Fruit fly (Drosophila melanogaster): ENCODE results near the gene Pex12.

Gene Pex12

dm6 chr2L:849787-850512, 34.2 kb downstream of the Pex12 start (continued):
- TF ChIP-seq CG34376 (GFP tag; optimal IDR thresholded peaks at IDR 0.05): no peak
- 0 out of 2 replicates have a peak, but pooled peaks have one; percentile 5 for TF ChIP-seq aop (GFP tag; IDR thresholded peaks at IDR 0.05)
- no peak for TF ChIP-seq pros (GFP tag; optimal IDR thresholded peaks at IDR 0.05)
- TF ChIP-seq odd (GFP tag; optimal IDR thresholded peaks at IDR 0.05): no peak
- no peak for TF ChIP-seq CG11723 (GFP tag; optimal IDR thresholded peaks at IDR 0.05)
- TF ChIP-seq sd (tag; optimal IDR thresholded peaks at IDR 0.05): no peak
- TF ChIP-seq Fer1 (GFP tag; optimal IDR thresholded peaks at IDR 0.05): no peak
- no peak for TF ChIP-seq ken (GFP tag; IDR thresholded peaks at IDR 0.05)
- peak in 1 of 2 experiments; percentile 55 for TF ChIP-seq tll (GFP tag; optimal IDR thresholded peaks at IDR 0.05)
- no peak for TF ChIP-seq zf30C (GFP tag; optimal IDR thresholded peaks at IDR 0.05)
- TF ChIP-seq sna (GFP tag; IDR thresholded peaks at IDR 0.05; ENCODE audit: partially characterized antibody): no peak
- TF ChIP-seq CG13296 (GFP tag; optimal IDR thresholded peaks at IDR 0.05): no peak
- TF ChIP-seq ftz-f1 (GFP tag; optimal IDR thresholded peaks at IDR 0.05): no peak
- no peak for TF ChIP-seq CG32772 (GFP tag; IDR thresholded peaks at IDR 0.05)
- no peak for TF ChIP-seq grau (tag; optimal IDR thresholded peaks at IDR 0.05)
- no peak for TF ChIP-seq otp (GFP tag; IDR thresholded peaks at IDR 0.05)
- TF ChIP-seq CG15514 (GFP tag; optimal IDR thresholded peaks at IDR 0.05): no peak
- TF ChIP-seq CG17568 (GFP tag; optimal IDR thresholded peaks at IDR 0.05): no peak
- no peak for TF ChIP-seq kay (GFP tag; optimal IDR thresholded peaks at IDR 0.05)
- TF ChIP-seq CG18619 (GFP tag; optimal IDR thresholded peaks at IDR 0.05): no peak
- TF ChIP-seq Ets65A (GFP tag): no peak
- peak; percentile 24; the same call in 1 of the 3 replicates for TF ChIP-seq zfh1 (GFP tag; IDR thresholded peaks at IDR 0.05)
- no peak for TF ChIP-seq Taf1 (GFP tag; IDR thresholded peaks at IDR 0.05)
- TF ChIP-seq Ravus (GFP tag; IDR thresholded peaks at IDR 0.05): no peak
- no peak for TF ChIP-seq ro (GFP tag; IDR thresholded peaks at IDR 0.05)
- TF ChIP-seq D (optimal IDR thresholded peaks at IDR 0.05): peak; percentile 57
- no peak for TF ChIP-seq D (GFP tag; optimal IDR thresholded peaks at IDR 0.05)
- TF ChIP-seq sima (GFP tag; optimal IDR thresholded peaks at IDR 0.05): no peak
- TF ChIP-seq crc (GFP tag; optimal IDR thresholded peaks at IDR 0.05): no peak
- TF ChIP-seq Hand (GFP tag; optimal IDR thresholded peaks at IDR 0.05): no peak
- peak; percentile 6 for TF ChIP-seq chn (GFP tag; optimal IDR thresholded peaks at IDR 0.05)
- TF ChIP-seq ttk (GFP tag; IDR thresholded peaks at IDR 0.05): no peak
- TF ChIP-seq onecut (GFP tag; IDR thresholded peaks at IDR 0.05): no peak
- TF ChIP-seq bab2 (GFP tag; optimal IDR thresholded peaks at IDR 0.05): no peak
- TF ChIP-seq Mes4 (GFP tag; optimal IDR thresholded peaks at IDR 0.05): no peak
- TF ChIP-seq Hmr (GFP tag; optimal IDR thresholded peaks at IDR 0.05): no peak
- TF ChIP-seq CG17186 (GFP tag; optimal IDR thresholded peaks at IDR 0.05): no peak
- no peak for TF ChIP-seq Hey (tag; optimal IDR thresholded peaks at IDR 0.05)
- TF ChIP-seq NC2β (GFP tag; optimal IDR thresholded peaks at IDR 0.05): no peak
- TF ChIP-seq ewg (GFP tag; optimal IDR thresholded peaks at IDR 0.05): no peak
- no peak for TF ChIP-seq CG18599 (GFP tag; optimal IDR thresholded peaks at IDR 0.05)
- no peak for TF ChIP-seq CG17385 (GFP tag; optimal IDR thresholded peaks at IDR 0.05)
- TF ChIP-seq CG14710 (tag; optimal IDR thresholded peaks at IDR 0.05): no peak
- no peak for TF ChIP-seq Myb (GFP tag; optimal IDR thresholded peaks at IDR 0.05)
- 0 out of 2 replicates have a peak, but pooled peaks have one; percentile 22 for TF ChIP-seq bbx (GFP tag; IDR thresholded peaks at IDR 0.05; ENCODE audit: partially characterized antibody)
- TF ChIP-seq chif (GFP tag; optimal IDR thresholded peaks at IDR 0.05): no peak
- TF ChIP-seq PHDP (tag; optimal IDR thresholded peaks at IDR 0.05): no peak
- TF ChIP-seq Aef1 (GFP tag; IDR thresholded peaks at IDR 0.05): no peak
- TF ChIP-seq Pdp1 (GFP tag; optimal IDR thresholded peaks at IDR 0.05): no peak
- TF ChIP-seq Ptx1 (GFP tag; IDR thresholded peaks at IDR 0.05): no peak
